Fruit fly (Drosophila melanogaster) whole organism, prepupa: ENCODE measurements around the gene AdipoR.

ENCODE experiments used
- CG16779 ChIP-seq: fragments of 200-800 bp; sonication (Bioruptor generic); optimal IDR thresholded peaks from 3 replicates; lab custom pipeline; 2017; ENCODE audit warnings: missing biosample characterization, mild to moderate bottlenecking, missing genetic modification characterization
- CG8632 ChIP-seq: fragments of 200-800 bp; sonication (Bioruptor generic); optimal IDR thresholded peaks from 3 replicates; lab custom pipeline; 2016; ENCODE audit warnings: missing biosample characterization, missing genetic modification characterization
- Met ChIP-seq: fragments of 200-800 bp; sonication (Bioruptor generic); optimal IDR thresholded peaks from 3 replicates; lab custom pipeline; 2016; ENCODE audit warnings: missing biosample characterization, missing genetic modification characterization
- Smox ChIP-seq: fragments of 200-800 bp; sonication (Bioruptor generic); optimal IDR thresholded peaks from 3 replicates; lab custom pipeline; 2016; ENCODE audit warnings: missing biosample characterization, missing genetic modification characterization
- cyc ChIP-seq: fragments of 200-800 bp; sonication (Bioruptor generic); optimal IDR thresholded peaks from 3 replicates; lab custom pipeline; 2016; ENCODE audit warnings: missing biosample characterization, missing genetic modification characterization
- esn ChIP-seq: fragments of 200-800 bp; sonication (Bioruptor generic); optimal IDR thresholded peaks from 2 replicates; lab custom pipeline; 2016; ENCODE audit warnings: missing biosample characterization, mild to moderate bottlenecking, missing genetic modification characterization, moderate library complexity
- fd59A ChIP-seq: fragments of 200-800 bp; sonication (Bioruptor generic); optimal IDR thresholded peaks from 2 replicates; lab custom pipeline; 2017; ENCODE audit warnings: missing biosample characterization, mild to moderate bottlenecking, missing genetic modification characterization, missing genetic modification reagents
- ss ChIP-seq, 2 experiments: fragments of 200-800 bp; sonication (Bioruptor generic); optimal IDR thresholded peaks; 2 replicates in 1 of 2; 3 replicates in 1 of 2; lab custom pipeline; 2017 to 2018; ENCODE audit warnings: mild to moderate bottlenecking in 2 of 2, missing biosample characterization in 2 of 2, missing genetic modification characterization in 2 of 2, moderate library complexity in 1 of 2

dm6 chr3R:22522859-22523258, 24.8 kb downstream of the AdipoR start:
- no peak for TF ChIP-seq CG8632 (GFP tag; lab: Kevin White, UChicago)
- TF ChIP-seq Met (GFP tag; lab: Kevin White, UChicago) = no peak
- no peak for TF ChIP-seq ss (GFP tag; optimal IDR thresholded peaks at IDR 0.05; lab: Kevin White, UChicago)
- TF ChIP-seq Smox = no peak
- no peak for TF ChIP-seq esn (GFP tag; lab: Kevin White, UChicago)
- no peak for TF ChIP-seq fd59A (GFP tag; lab: Kevin White, UChicago)
- TF ChIP-seq CG16779 (tag; lab: Kevin White, UChicago) = no peak
- TF ChIP-seq cyc (GFP tag; lab: Kevin White, UChicago) = no peak
